ENCODE assay signal across 1 fruit fly cellular context in genomic region chr3L:179490-180261, dm6.
TF ChIP-seq lines count a peak whose summit lies in the region.

CG13875 (plus strand) TSS chr3L:179923.

TF ChIP-seq in whole organism, embryonic, 481 proteins besides CTCF, POLR2A, EP300 and RAD21 (continued from another document):
- TF ChIP-seq Scr (GFP tag; IDR thresholded peaks at IDR 0.05; lab: Robert Waterston, UW; ENCODE audit: partially characterized antibody), result no peak
- TF ChIP-seq ci (GFP tag; IDR thresholded peaks at IDR 0.05; lab: Robert Waterston, UW), result peak; percentile 51; the same call in 1 of the 3 replicates
- TF ChIP-seq gro (GFP tag; optimal IDR thresholded peaks at IDR 0.05; lab: Kevin White, UChicago), result no peak
- TF ChIP-seq chif (GFP tag; optimal IDR thresholded peaks at IDR 0.05; lab: Kevin White, UChicago), result no peak
- peak; percentile 38 for TF ChIP-seq CG13287 (GFP tag; IDR thresholded peaks at IDR 0.05; lab: Robert Waterston, UW; ENCODE audit: partially characterized antibody)
- TF ChIP-seq Trl (optimal IDR thresholded peaks at IDR 0.05; lab: Kevin White, UChicago), result peak; percentile 72
- TF ChIP-seq Trl (GFP tag; optimal IDR thresholded peaks at IDR 0.05; lab: Kevin White, UChicago), result no peak
- no peak for TF ChIP-seq CG31224 (GFP tag; IDR thresholded peaks at IDR 0.05; lab: Robert Waterston, UW)
- no peak for TF ChIP-seq sc (optimal IDR thresholded peaks at IDR 0.05; lab: Kevin White, UChicago)
- TF ChIP-seq sc (GFP tag; optimal IDR thresholded peaks at IDR 0.05; lab: Kevin White, UChicago), result no peak
- TF ChIP-seq wdn (GFP tag; IDR thresholded peaks at IDR 0.05; lab: Robert Waterston, UW), result no peak
- TF ChIP-seq Asciz (GFP tag; optimal IDR thresholded peaks at IDR 0.05; lab: Kevin White, UChicago), result no peak
- TF ChIP-seq CG15514 (GFP tag; optimal IDR thresholded peaks at IDR 0.05; lab: Kevin White, UChicago), result no peak
- no peak for TF ChIP-seq CG2889 (GFP tag; IDR thresholded peaks at IDR 0.05; lab: Robert Waterston, UW)
- TF ChIP-seq NC2α (GFP tag; optimal IDR thresholded peaks at IDR 0.05; lab: Kevin White, UChicago), result no peak
- TF ChIP-seq ranshi (GFP tag; IDR thresholded peaks at IDR 0.05; lab: Robert Waterston, UW), result no peak
- TF ChIP-seq Side (GFP tag; optimal IDR thresholded peaks at IDR 0.05; lab: Kevin White, UChicago), result no peak
- TF ChIP-seq NK7.1 (GFP tag; optimal IDR thresholded peaks at IDR 0.05; lab: Kevin White, UChicago), result no peak
- TF ChIP-seq Hsf (GFP tag; optimal IDR thresholded peaks at IDR 0.05; lab: Kevin White, UChicago), result no peak
- no peak for TF ChIP-seq PHDP (tag; optimal IDR thresholded peaks at IDR 0.05; lab: Kevin White, UChicago)
- no peak for TF ChIP-seq Pdp1 (GFP tag; optimal IDR thresholded peaks at IDR 0.05; lab: Kevin White, UChicago)
- no peak for TF ChIP-seq MESR4 (GFP tag; optimal IDR thresholded peaks at IDR 0.05; lab: Kevin White, UChicago)
- peak; percentile 78; the same call in 2 of the 4 replicates for TF ChIP-seq chinmo (GFP tag; IDR thresholded peaks at IDR 0.05; lab: Robert Waterston, UW; ENCODE audit: partially characterized antibody)
- TF ChIP-seq BEAF-32 (GFP tag; optimal IDR thresholded peaks at IDR 0.05; lab: Kevin White, UChicago), result no peak
- TF ChIP-seq Hr78 (GFP tag; optimal IDR thresholded peaks at IDR 0.05; lab: Kevin White, UChicago), result no peak
- TF ChIP-seq CG4730 (GFP tag; IDR thresholded peaks at IDR 0.05; lab: Robert Waterston, UW), result no peak
- 0 out of 3 replicates have a peak, but pooled peaks have one; percentile 21 for TF ChIP-seq row (GFP tag; IDR thresholded peaks at IDR 0.05; lab: Robert Waterston, UW)
- peak; percentile 77 for TF ChIP-seq CG12769 (tag; optimal IDR thresholded peaks at IDR 0.05; lab: Kevin White, UChicago)
- peak; percentile 64 for TF ChIP-seq CG13894 (tag; optimal IDR thresholded peaks at IDR 0.05; lab: Kevin White, UChicago)
- TF ChIP-seq nom (GFP tag; optimal IDR thresholded peaks at IDR 0.05; lab: Kevin White, UChicago), result peak; percentile 56
- TF ChIP-seq vfl (GFP tag; optimal IDR thresholded peaks at IDR 0.05; lab: Kevin White, UChicago), result no peak
- TF ChIP-seq dimm (GFP tag; IDR thresholded peaks at IDR 0.05; lab: Robert Waterston, UW), result no peak
- peak; percentile 11; the same call in 1 of the 3 replicates for TF ChIP-seq CG11695 (GFP tag; IDR thresholded peaks at IDR 0.05; lab: Robert Waterston, UW)
- no peak for TF ChIP-seq Elba2 (GFP tag; optimal IDR thresholded peaks at IDR 0.05; lab: Kevin White, UChicago)
- TF ChIP-seq CG17802 (tag; optimal IDR thresholded peaks at IDR 0.05; lab: Kevin White, UChicago), result no peak
- no peak for TF ChIP-seq CG43689 (GFP tag; IDR thresholded peaks at IDR 0.05; lab: Robert Waterston, UW)
- TF ChIP-seq CG42726 (GFP tag; IDR thresholded peaks at IDR 0.05; lab: Robert Waterston, UW; ENCODE audit: partially characterized antibody), result no peak; the same call in 1 of the 2 replicates
- no peak for TF ChIP-seq Camta (GFP tag; optimal IDR thresholded peaks at IDR 0.05; lab: Kevin White, UChicago)
- no peak for TF ChIP-seq CG2712 (tag; optimal IDR thresholded peaks at IDR 0.05; lab: Kevin White, UChicago)
- TF ChIP-seq ken (GFP tag; IDR thresholded peaks at IDR 0.05; lab: Robert Waterston, UW), result no peak
- TF ChIP-seq CG15073 (GFP tag; optimal IDR thresholded peaks at IDR 0.05; lab: Kevin White, UChicago), result no peak
- TF ChIP-seq D19A (tag; optimal IDR thresholded peaks at IDR 0.05; lab: Kevin White, UChicago), result peak; percentile 67
- TF ChIP-seq GATAe (GFP tag; conservative IDR thresholded peaks at IDR 0.05; lab: Robert Waterston, UW), result no peak
- peak; percentile 95 for TF ChIP-seq CG3163 (GFP tag; optimal IDR thresholded peaks at IDR 0.05; lab: Kevin White, UChicago)
- peak; percentile 76 for TF ChIP-seq kni (GFP tag; optimal IDR thresholded peaks at IDR 0.05; lab: Kevin White, UChicago)
TF ChIP-seq in whole organism, embryonic: peak in this region for 20.
